Worm (Caenorhabditis elegans) whole organism, early embryonic: ENCODE results near the gene B0334.5.

Experiments used
- B0310.2 ChIP-seq: sonication (generic microtip); optimal IDR thresholded peaks from 2 replicates; lab custom pipeline; 2016; ENCODE audit warnings: mild to moderate bottlenecking, missing genetic modification characterization, missing compliant biosample characterization
- F13C5.2 ChIP-seq: sonication (generic microtip); optimal IDR thresholded peaks from 2 replicates; lab custom pipeline; 2017; ENCODE audit warnings: mild to moderate bottlenecking, missing genetic modification characterization, inconsistent platforms, missing compliant biosample characterization
- aly-1 ChIP-seq: sonication (generic microtip); optimal IDR thresholded peaks from 2 replicates; lab custom pipeline; 2016; ENCODE audit warnings: missing genetic modification characterization, missing compliant biosample characterization
- ama-1 ChIP-seq: fragments of 150-350 bp; optimal IDR thresholded peaks from 2 replicates; lab custom pipeline; 2014
- ceh-13 ChIP-seq: fragments of 200-800 bp; sonication (Bioruptor generic); optimal IDR thresholded peaks from 2 replicates; lab custom pipeline; 2018; ENCODE audit warnings: mild to moderate bottlenecking, missing genetic modification characterization, missing compliant biosample characterization
- ceh-36 ChIP-seq: sonication (generic microtip); optimal IDR thresholded peaks from 2 replicates; lab custom pipeline; 2016; ENCODE audit warnings: missing genetic modification characterization, inconsistent platforms, missing compliant biosample characterization
- ets-7 ChIP-seq: sonication (generic microtip); optimal IDR thresholded peaks from 2 replicates; lab custom pipeline; 2016; ENCODE audit warnings: missing genotype, missing genetic modification characterization, missing compliant biosample characterization
- flt-1 ChIP-seq: fragments of 200-800 bp; sonication (Bioruptor generic); IDR thresholded peaks from 2 replicates; pipeline ENCODE4 v1.3.6; 2022; ENCODE audit warnings: missing genetic modification characterization, missing compliant biosample characterization
- hmbx-1 ChIP-seq: sonication (generic microtip); optimal IDR thresholded peaks from 2 replicates; lab custom pipeline; 2016; ENCODE audit warnings: mild to moderate bottlenecking, missing genetic modification characterization, missing compliant biosample characterization
- hmg-4 ChIP-seq: fragments of 200-800 bp; sonication (Bioruptor generic); optimal IDR thresholded peaks from 2 replicates; lab custom pipeline; 2018; ENCODE audit warnings: mild to moderate bottlenecking, missing genetic modification characterization, missing compliant biosample characterization
- hnd-1 ChIP-seq: sonication (generic microtip); optimal IDR thresholded peaks from 2 replicates; lab custom pipeline; 2016; ENCODE audit warnings: missing genetic modification characterization, missing compliant biosample characterization
- pes-1 ChIP-seq: fragments of 200-800 bp; sonication (Bioruptor generic); IDR thresholded peaks from 2 replicates; pipeline ENCODE4 v1.3.6; 2022; ENCODE audit warnings: missing genetic modification reagents, missing genetic modification characterization, missing compliant biosample characterization
- scrt-1 ChIP-seq: fragments of 200-800 bp; sonication (Bioruptor generic); IDR thresholded peaks from 2 replicates; pipeline ENCODE4 v1.3.6; 2022; ENCODE audit warnings: missing genetic modification characterization, missing compliant biosample characterization
- sea-1 ChIP-seq: fragments of 200-800 bp; sonication (Bioruptor generic); conservative IDR thresholded peaks from 2 replicates; pipeline ENCODE4 v1.3.6; 2022; ENCODE audit warnings: missing genetic modification characterization, missing compliant biosample characterization
- tbx-11 ChIP-seq: fragments of 200-800 bp; sonication (Bioruptor generic); IDR thresholded peaks from 2 replicates; pipeline ENCODE4 v1.3.6; 2022; ENCODE audit warnings: missing genetic modification characterization, missing compliant biosample characterization
- tbx-37 ChIP-seq: fragments of 200-800 bp; sonication (Bioruptor generic); conservative IDR thresholded peaks from 2 replicates; pipeline ENCODE4 v1.3.6; 2022; ENCODE audit warnings: missing genetic modification reagents, missing genetic modification characterization, missing compliant biosample characterization
- tra-4 ChIP-seq: sonication (generic microtip); optimal IDR thresholded peaks from 2 replicates; lab custom pipeline; 2017; ENCODE audit warnings: missing genetic modification characterization, missing compliant biosample characterization

The B0334.5 gene

ce11 chrII:11545952-11546325 is 48.5 kb downstream of the B0334.5 start:
- TF ChIP-seq pes-1 (GFP tag; lab: Robert Waterston, UW) (no peak), tbx-11 (GFP tag; lab: Robert Waterston, UW) (no peak), scrt-1 (GFP tag; lab: Robert Waterston, UW) (no peak), tra-4 (tag; lab: Kevin White, UChicago) (no peak), ceh-36 (tag; lab: Kevin White, UChicago) (no peak), B0310.2 (tag; lab: Kevin White, UChicago) (no peak), F13C5.2 (tag; lab: Kevin White, UChicago) (no peak), hmbx-1 (tag; lab: Kevin White, UChicago) (no peak), ceh-13 (GFP tag; lab: Kevin White, UChicago) (no peak), ama-1 (lab: Kevin White, UChicago) (no peak), flt-1 (GFP tag; lab: Robert Waterston, UW) (no peak), hnd-1 (tag; lab: Kevin White, UChicago) (no peak), sea-1 (GFP tag; lab: Robert Waterston, UW) (no peak), ets-7 (tag; lab: Kevin White, UChicago) (no peak), hmg-4 (GFP tag; lab: Kevin White, UChicago) (no peak), tbx-37 (GFP tag; lab: Robert Waterston, UW) (no peak), aly-1 (tag; lab: Kevin White, UChicago) (no peak)

- TF ChIP-seq ceh-36 (tag; lab: Kevin White, UChicago) (no peak), flt-1 (GFP tag; lab: Robert Waterston, UW) (no peak), ceh-13 (GFP tag; lab: Kevin White, UChicago) (no peak), ama-1 (lab: Kevin White, UChicago) (peak; percentile 77), pes-1 (GFP tag; lab: Robert Waterston, UW) (no peak), sea-1 (GFP tag; lab: Robert Waterston, UW) (0 out of 2 replicates have a peak, but pooled peaks have one; percentile 66), hmbx-1 (tag; lab: Kevin White, UChicago) (peak; percentile 22), B0310.2 (tag; lab: Kevin White, UChicago) (no peak), hnd-1 (tag; lab: Kevin White, UChicago) (no peak), aly-1 (tag; lab: Kevin White, UChicago) (no peak)
Measured at ce11 chrII:11547254-11547687, 49.8 kb downstream of the B0334.5 start, which contains the start of gene F54D5.7. Gene F54D5.7, plus strand, starts transcription at chrII:11547517.
